Worm (Caenorhabditis elegans): ENCODE measurements around the gene vps-29.

The vps-29 gene

DNA sequence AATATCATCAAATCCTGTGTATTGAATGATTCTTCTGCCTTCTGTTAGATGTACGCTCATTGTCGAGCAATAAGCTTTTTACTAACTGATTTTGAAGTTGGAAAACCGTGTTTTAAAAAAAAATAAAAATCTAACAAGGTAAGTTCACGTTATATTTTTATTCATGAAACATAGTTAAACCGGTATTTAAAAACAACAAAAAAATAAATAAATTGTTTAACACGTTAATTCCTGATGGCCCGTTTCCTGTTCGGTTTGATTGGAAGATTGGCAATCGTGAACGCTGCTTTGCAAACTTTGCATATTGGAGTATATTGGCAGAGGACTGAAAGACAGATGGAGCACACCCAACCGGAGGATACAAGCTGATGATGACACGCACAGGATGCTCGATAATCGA is 6.0 kb upstream of the vps-29 start, which contains the start of gene ZK1128.3:
Gene ZK1128.3, minus strand, starts transcription at position 101 of the 400 bp plus-strand sequence.
- TF ChIP-seq ZK546.5 (tag; optimal IDR thresholded peaks at IDR 0.05) (no peak), sma-9 (GFP tag; optimal IDR thresholded peaks at IDR 0.05) (no peak), sma-9 (tag; optimal IDR thresholded peaks at IDR 0.05) (no peak), blmp-1 (tag; optimal IDR thresholded peaks at IDR 0.05; ENCODE audit: insufficient read depth) (no peak), ceh-82 (tag; optimal IDR thresholded peaks at IDR 0.05) (no peak), dmd-4 (tag; optimal IDR thresholded peaks at IDR 0.05) (no peak), lin-13 (GFP tag; optimal IDR thresholded peaks at IDR 0.05) (no peak)

DNA sequence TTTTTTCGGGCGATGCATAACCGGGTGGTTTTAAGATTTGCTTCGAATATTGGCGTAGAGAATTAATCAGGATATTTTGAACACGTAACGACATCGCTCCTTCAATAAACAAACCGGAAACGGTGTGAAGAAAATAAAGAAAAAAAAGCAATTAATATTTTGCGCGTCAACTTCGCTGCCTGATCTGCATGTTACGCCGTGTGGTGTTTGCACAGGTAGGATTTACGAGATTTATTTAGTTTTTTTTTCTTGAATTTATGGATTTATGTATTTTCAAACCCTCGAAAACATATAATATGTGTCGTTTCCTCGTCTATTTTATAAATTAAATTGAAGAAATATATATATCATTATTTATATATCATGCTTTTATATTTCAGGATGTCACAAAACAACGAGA is 1.8 kb upstream of the vps-29 start, which contains the start of the genes ZK1128.1 and mett-10:
Gene ZK1128.1, minus strand, starts transcription at position 99 of the 400 bp plus-strand sequence.
Gene mett-10, plus strand, starts transcription at position 375 of the 400 bp plus-strand sequence.
- TF ChIP-seq lsy-2 (tag; optimal IDR thresholded peaks at IDR 0.05) (peak in 1 of 2 experiments; percentile 58), ceh-82 (tag; optimal IDR thresholded peaks at IDR 0.05) (no peak), mab-5 (tag; optimal IDR thresholded peaks at IDR 0.05) (no peak), sma-3 (GFP tag; optimal IDR thresholded peaks at IDR 0.05) (no peak), unc-55 (GFP tag; optimal IDR thresholded peaks at IDR 0.05) (peak; percentile 54), C34F6.9 (tag; optimal IDR thresholded peaks at IDR 0.05) (peak; percentile 48), blmp-1 (tag; optimal IDR thresholded peaks at IDR 0.05; ENCODE audit: insufficient read depth) (no peak), ztf-11 (tag; optimal IDR thresholded peaks at IDR 0.05) (no peak), gmeb-1 (tag; optimal IDR thresholded peaks at IDR 0.05) (peak; percentile 60), R02D3.7 (tag; optimal IDR thresholded peaks at IDR 0.05) (peak; percentile 66), ztf-4 (tag; optimal IDR thresholded peaks at IDR 0.05) (no peak)

DNA sequence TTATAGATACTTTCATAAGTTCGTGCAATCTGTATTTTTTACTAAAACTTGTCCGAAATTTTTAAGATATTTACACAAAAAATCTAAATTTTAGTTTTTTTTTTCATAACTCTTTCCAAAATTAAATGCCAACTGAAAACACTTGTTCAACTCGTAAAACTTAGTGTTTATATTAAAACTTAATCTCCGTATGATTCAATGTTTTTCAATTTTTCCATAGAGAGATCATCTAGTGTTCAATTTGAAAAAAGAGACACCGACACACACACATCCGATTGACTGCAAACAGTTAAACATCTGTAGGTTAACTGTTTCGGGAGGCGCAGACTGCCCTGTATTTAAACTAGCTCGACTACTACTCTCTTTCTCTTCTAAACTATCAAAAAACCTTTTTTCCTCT is 3.9 kb downstream of the vps-29 start, which contains the start of gene T16H12.9:
Gene T16H12.9, plus strand, starts transcription at position 301 of the 400 bp plus-strand sequence.
- TF ChIP-seq nhr-129 (tag; optimal IDR thresholded peaks at IDR 0.05) (no peak), mab-5 (tag; optimal IDR thresholded peaks at IDR 0.05) (no peak), Y55F3AM.14 (GFP tag; optimal IDR thresholded peaks at IDR 0.05) (no peak), unc-62 (GFP tag; optimal IDR thresholded peaks at IDR 0.05) (no peak), lin-11 (tag; optimal IDR thresholded peaks at IDR 0.05) (no peak)

DNA sequence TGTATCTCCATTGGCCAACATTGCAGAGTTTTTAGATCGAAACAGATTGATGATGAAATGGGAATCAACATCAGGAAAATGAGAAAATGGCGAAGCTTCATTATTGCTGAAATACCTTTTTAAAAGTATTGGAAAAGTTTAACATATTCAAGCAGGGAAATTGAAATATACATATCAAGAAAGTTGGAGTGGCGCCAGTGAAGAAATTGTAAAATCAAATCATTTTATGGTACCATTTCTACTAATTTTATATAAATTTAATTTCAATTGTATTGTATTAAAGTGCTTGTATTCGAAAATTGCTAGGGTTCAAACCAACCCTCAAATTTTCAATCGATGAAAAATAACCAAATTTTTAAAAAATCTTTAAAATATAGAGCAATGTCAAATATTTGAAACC is 6.5 kb downstream of the vps-29 start, which contains the start of gene srt-55:
Gene srt-55, minus strand, starts transcription at position 101 of the 400 bp plus-strand sequence.
- TF ChIP-seq ceh-82 (tag; optimal IDR thresholded peaks at IDR 0.05) = no peak
- TF ChIP-seq ceh-16 (tag; optimal IDR thresholded peaks at IDR 0.05) = no peak
- no peak for TF ChIP-seq Y55F3AM.14 (GFP tag; optimal IDR thresholded peaks at IDR 0.05)
- TF ChIP-seq alr-1 (tag; optimal IDR thresholded peaks at IDR 0.05) = no peak
- no peak for TF ChIP-seq nhr-6 (tag; optimal IDR thresholded peaks at IDR 0.05)
- no peak for TF ChIP-seq nhr-77 (tag; optimal IDR thresholded peaks at IDR 0.05)
- no peak for TF ChIP-seq nhr-21 (tag; optimal IDR thresholded peaks at IDR 0.05)
- no peak for TF ChIP-seq elt-1 (tag; optimal IDR thresholded peaks at IDR 0.05)

DNA sequence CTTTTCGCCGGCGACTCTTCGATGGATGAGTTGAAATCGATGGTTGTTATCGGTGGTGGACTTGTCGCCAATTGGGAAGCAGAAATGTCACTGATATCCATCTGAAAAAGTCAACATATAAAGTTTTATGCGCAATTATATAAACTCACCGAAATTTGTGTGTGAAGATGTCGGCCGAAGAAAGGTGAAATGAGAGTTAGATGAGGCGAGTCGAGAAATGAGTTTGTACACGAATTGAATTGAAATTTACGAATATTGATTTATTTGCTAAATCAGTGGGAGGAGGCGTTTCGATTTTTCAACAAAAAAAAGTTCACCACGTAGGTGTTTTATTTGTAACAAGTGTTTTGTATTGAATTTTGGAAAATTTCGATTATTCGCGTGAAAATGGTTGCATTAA is 11.5 kb downstream of the vps-29 start, which contains the start of gene kel-10:
Gene kel-10, minus strand, starts transcription at position 101 of the 400 bp plus-strand sequence.
- TF ChIP-seq ceh-82 (tag; optimal IDR thresholded peaks at IDR 0.05) (no peak), nhr-10 (tag; optimal IDR thresholded peaks at IDR 0.05) (no peak), ztf-11 (tag; optimal IDR thresholded peaks at IDR 0.05) (no peak), R02D3.7 (tag; optimal IDR thresholded peaks at IDR 0.05) (no peak), zag-1 (tag; optimal IDR thresholded peaks at IDR 0.05) (no peak), unc-39 (tag; optimal IDR thresholded peaks at IDR 0.05) (no peak), sma-3 (GFP tag; optimal IDR thresholded peaks at IDR 0.05) (no peak), nhr-23 (tag; optimal IDR thresholded peaks at IDR 0.05) (no peak), crh-2 (tag; optimal IDR thresholded peaks at IDR 0.05) (no peak), snpc-4 (tag; optimal IDR thresholded peaks at IDR 0.05) (no peak), nhr-237 (tag; optimal IDR thresholded peaks at IDR 0.05) (no peak), nhr-6 (tag; optimal IDR thresholded peaks at IDR 0.05) (no peak), dmd-4 (tag; optimal IDR thresholded peaks at IDR 0.05) (no peak), nhr-12 (tag; optimal IDR thresholded peaks at IDR 0.05) (no peak), lin-11 (tag; optimal IDR thresholded peaks at IDR 0.05) (no peak), lin-13 (GFP tag; optimal IDR thresholded peaks at IDR 0.05) (no peak), peb-1 (tag; optimal IDR thresholded peaks at IDR 0.05) (no peak)

Measured in whole organism, L2 larva.